Fruit fly (Drosophila melanogaster): ENCODE results near the gene nebu.

- TF ChIP-seq fru (GFP tag; optimal IDR thresholded peaks at IDR 0.05) = no peak
- TF ChIP-seq ey (GFP tag; optimal IDR thresholded peaks at IDR 0.05) = no peak
- TF ChIP-seq usp (GFP tag; optimal IDR thresholded peaks at IDR 0.05) = no peak
- TF ChIP-seq Abd-B (GFP tag; optimal IDR thresholded peaks at IDR 0.05) = no peak
- no peak for TF ChIP-seq pan (optimal IDR thresholded peaks at IDR 0.05)
- TF ChIP-seq sv (GFP tag; optimal IDR thresholded peaks at IDR 0.05) = no peak
- TF ChIP-seq tai (GFP tag; optimal IDR thresholded peaks at IDR 0.05) = no peak
- no peak for TF ChIP-seq OdsH (GFP tag; optimal IDR thresholded peaks at IDR 0.05)
- no peak for TF ChIP-seq Myc (optimal IDR thresholded peaks at IDR 0.05)
- TF ChIP-seq rgr (GFP tag; optimal IDR thresholded peaks at IDR 0.05) = no peak
- no peak for TF ChIP-seq h (GFP tag; optimal IDR thresholded peaks at IDR 0.05)
Observed at dm6 chr3L:12827705-12828104, 15.2 kb downstream of the nebu start.

Data from whole organism, wandering third instar larva.